Fruit fly (Drosophila melanogaster) whole organism, embryonic: ENCODE measurements around the gene mRpL30.
A peak's percentile ranks its signal among the peaks of the same experiment; 100 is the strongest.

Source experiments
- Atf-2 ChIP-seq: fragments of 200-800 bp; sonication (Bioruptor generic); optimal IDR thresholded peaks from 2 replicates; lab custom pipeline; 2016; ENCODE audit warnings: missing biosample characterization, missing genetic modification characterization
- Blimp-1 ChIP-seq: fragments of 200-800 bp; sonication (Bioruptor generic); optimal IDR thresholded peaks from 3 replicates; lab custom pipeline; 2018; ENCODE audit warnings: missing biosample characterization, missing genetic modification characterization, mild to moderate bottlenecking, moderate library complexity, missing genetic modification reagents
- CG10267 ChIP-seq: fragments of 200-800 bp; sonication (Bioruptor generic); optimal IDR thresholded peaks from 2 replicates; lab custom pipeline; 2018; ENCODE audit warnings: missing biosample characterization, mild to moderate bottlenecking, missing genetic modification characterization, moderate library complexity
- CG10959 ChIP-seq: fragments of 200-800 bp; sonication (Bioruptor generic); IDR thresholded peaks from 2 replicates; pipeline ENCODE4 v1.3.6; 2022; ENCODE audit warnings: missing biosample characterization, missing genetic modification characterization
- CG11723 ChIP-seq: fragments of 200-800 bp; sonication (Bioruptor generic); optimal IDR thresholded peaks from 2 replicates; lab custom pipeline; 2017; ENCODE audit warnings: missing biosample characterization, mild to moderate bottlenecking, missing genetic modification characterization
- CG12071 ChIP-seq: fragments of 200-800 bp; sonication (Bioruptor generic); optimal IDR thresholded peaks from 3 replicates; lab custom pipeline; 2018; ENCODE audit warnings: missing biosample characterization, mild to moderate bottlenecking, missing genetic modification characterization
- CG12391 ChIP-seq: fragments of 200-800 bp; sonication (Bioruptor generic); optimal IDR thresholded peaks from 3 replicates; lab custom pipeline; 2018; ENCODE audit warnings: missing biosample characterization, mild to moderate bottlenecking, missing genetic modification characterization, moderate library complexity
- CG13287 ChIP-seq: fragments of 200-800 bp; sonication (Bioruptor generic); IDR thresholded peaks from 2 replicates; pipeline ENCODE4 v1.3.6; 2022; ENCODE audit warnings: missing biosample characterization, missing genetic modification characterization; ENCODE audit not compliant: partially characterized antibody
- CG15514 ChIP-seq: fragments of 200-800 bp; sonication (Bioruptor generic); optimal IDR thresholded peaks from 3 replicates; lab custom pipeline; 2017; ENCODE audit warnings: missing biosample characterization, missing genetic modification characterization, mild to moderate bottlenecking, moderate library complexity, missing genetic modification reagents
- CG1603 ChIP-seq: fragments of 200-800 bp; sonication (Bioruptor generic); optimal IDR thresholded peaks from 2 replicates; lab custom pipeline; 2019; ENCODE audit warnings: missing biosample characterization, mild to moderate bottlenecking, missing genetic modification characterization, moderate library complexity
- CG17568 ChIP-seq: fragments of 200-800 bp; sonication (Bioruptor generic); optimal IDR thresholded peaks from 2 replicates; lab custom pipeline; 2018; ENCODE audit warnings: missing biosample characterization, mild to moderate bottlenecking, missing genetic modification characterization, moderate library complexity
- CG17829 ChIP-seq: fragments of 200-800 bp; optimal IDR thresholded peaks from 2 replicates; lab custom pipeline; 2019; ENCODE audit warnings: missing biosample characterization, mild to moderate bottlenecking, missing genetic modification characterization, moderate library complexity
- CG18262 ChIP-seq: fragments of 200-800 bp; optimal IDR thresholded peaks from 3 replicates; lab custom pipeline; 2019; ENCODE audit warnings: missing biosample characterization, mild to moderate bottlenecking, missing genetic modification characterization, moderate library complexity
- CG18599 ChIP-seq: fragments of 200-800 bp; sonication (Bioruptor generic); optimal IDR thresholded peaks from 3 replicates; lab custom pipeline; 2017; ENCODE audit warnings: missing biosample characterization, missing genetic modification characterization, mild to moderate bottlenecking, moderate library complexity, missing genetic modification reagents
- CG2199 ChIP-seq: fragments of 200-800 bp; sonication (Bioruptor generic); IDR thresholded peaks from 3 replicates; pipeline ENCODE4 v1.3.6; 2022; ENCODE audit warnings: missing biosample characterization, missing genetic modification characterization
- CG2678 ChIP-seq: fragments of 200-800 bp; sonication (Bioruptor generic); optimal IDR thresholded peaks from 3 replicates; lab custom pipeline; 2019; ENCODE audit warnings: missing biosample characterization, mild to moderate bottlenecking, missing genetic modification characterization, moderate library complexity
- CG30403 ChIP-seq: fragments of 200-800 bp; sonication (Bioruptor generic); optimal IDR thresholded peaks from 3 replicates; lab custom pipeline; 2016; ENCODE audit warnings: missing biosample characterization, missing genetic modification characterization
- CG4854 ChIP-seq: fragments of 200-800 bp; sonication (Bioruptor generic); optimal IDR thresholded peaks from 2 replicates; lab custom pipeline; 2016; ENCODE audit warnings: missing biosample characterization, missing genetic modification characterization, inconsistent platforms
- CG6689 ChIP-seq: fragments of 200-800 bp; sonication (Bioruptor generic); IDR thresholded peaks from 2 replicates; pipeline ENCODE4 v1.3.6; 2022; ENCODE audit warnings: missing biosample characterization, missing genetic modification characterization
- CoRest ChIP-seq: fragments of 200-800 bp; sonication (Bioruptor generic); optimal IDR thresholded peaks from 3 replicates; lab custom pipeline; 2018; ENCODE audit warnings: missing biosample characterization, mild to moderate bottlenecking, missing genetic modification characterization, moderate library complexity
- Gug ChIP-seq: fragments of 200-800 bp; sonication (Bioruptor generic); IDR thresholded peaks from 4 replicates; pipeline ENCODE4 v1.3.6; 2022; ENCODE audit warnings: missing biosample characterization, missing genetic modification characterization
- HLH54F ChIP-seq: fragments of 200-800 bp; sonication (Bioruptor generic); optimal IDR thresholded peaks from 3 replicates; lab custom pipeline; 2016; ENCODE audit warnings: missing biosample characterization, missing genetic modification characterization
- Hr3 ChIP-seq: fragments of 200-800 bp; sonication (Bioruptor generic); optimal IDR thresholded peaks from 3 replicates; lab custom pipeline; 2016; ENCODE audit warnings: missing biosample characterization, missing genetic modification characterization
- Lpt ChIP-seq: fragments of >200 bp; optimal IDR thresholded peaks from 2 replicates; lab custom pipeline; 2018; ENCODE audit warnings: missing biosample characterization, missing genetic modification characterization
- NK7.1 ChIP-seq: fragments of 200-800 bp; sonication (Bioruptor generic); optimal IDR thresholded peaks from 3 replicates; lab custom pipeline; 2016; ENCODE audit warnings: missing biosample characterization, missing genetic modification characterization
- Pdp1 ChIP-seq, 2 experiments: fragments of 200-800 bp; sonication (Bioruptor generic); optimal IDR thresholded peaks; 3 replicates each; lab custom pipeline; 2016; ENCODE audit warnings: missing biosample characterization in 2 of 2, missing genetic modification characterization in 2 of 2, mild to moderate bottlenecking in 1 of 2, moderate library complexity in 1 of 2
- Rfx ChIP-seq: fragments of 200-800 bp; sonication (Bioruptor generic); IDR thresholded peaks from 2 replicates; pipeline ENCODE4 v1.3.6; 2022; ENCODE audit warnings: missing biosample characterization, missing genetic modification characterization
- Sin3A ChIP-seq: fragments of >200 bp; optimal IDR thresholded peaks from 2 replicates; lab custom pipeline; 2018
- Sox102F ChIP-seq: fragments of 200-800 bp; sonication (Bioruptor generic); optimal IDR thresholded peaks from 2 replicates; lab custom pipeline; 2018; ENCODE audit warnings: missing biosample characterization, mild to moderate bottlenecking, missing genetic modification characterization, moderate library complexity
- al ChIP-seq: fragments of 200-800 bp; sonication (Bioruptor generic); IDR thresholded peaks from 2 replicates; pipeline ENCODE4 v1.3.6; 2022; ENCODE audit warnings: missing biosample characterization, missing genetic modification characterization
- ase ChIP-seq: fragments of 200-800 bp; sonication (Bioruptor generic); IDR thresholded peaks from 3 replicates; pipeline ENCODE4 v1.3.6; 2022; ENCODE audit warnings: missing biosample characterization, missing genetic modification characterization
- bcd ChIP-seq: fragments of 200-800 bp; sonication (Bioruptor generic); optimal IDR thresholded peaks from 2 replicates; lab custom pipeline; 2017; ENCODE audit warnings: missing biosample characterization, mild to moderate bottlenecking, missing genetic modification characterization
- bigmax ChIP-seq: fragments of 200-800 bp; sonication (Bioruptor generic); optimal IDR thresholded peaks from 2 replicates; lab custom pipeline; 2018; ENCODE audit warnings: missing biosample characterization, mild to moderate bottlenecking, missing genetic modification characterization
- cad ChIP-seq: fragments of >200 bp; optimal IDR thresholded peaks from 2 replicates; lab custom pipeline; 2017; ENCODE audit warnings: missing biosample characterization, missing genetic modification characterization
- esg ChIP-seq: fragments of 200-800 bp; sonication (Bioruptor generic); conservative IDR thresholded peaks from 2 replicates; pipeline ENCODE4 v1.3.6; 2022; ENCODE audit warnings: missing biosample characterization, missing genetic modification characterization
- ewg ChIP-seq: fragments of 200-800 bp; sonication (Bioruptor generic); optimal IDR thresholded peaks from 3 replicates; lab custom pipeline; 2017; ENCODE audit warnings: mild to moderate bottlenecking, missing biosample characterization, missing genetic modification reagents, missing genetic modification characterization
- fd96Cb ChIP-seq: fragments of 200-800 bp; sonication (Bioruptor generic); optimal IDR thresholded peaks from 2 replicates; lab custom pipeline; 2018; ENCODE audit warnings: missing biosample characterization, mild to moderate bottlenecking, missing genetic modification characterization, moderate library complexity
- gem ChIP-seq: fragments of 200-800 bp; sonication (Bioruptor generic); optimal IDR thresholded peaks from 2 replicates; lab custom pipeline; 2019; ENCODE audit warnings: missing biosample characterization, mild to moderate bottlenecking, missing genetic modification characterization, moderate library complexity
- hkb ChIP-seq, 2 experiments: fragments of 200-800 bp in 1 of 2; fragments of >200 bp in 1 of 2; sonication (Bioruptor generic) in 1 of 2; IDR thresholded peaks in 1 of 2; optimal IDR thresholded peaks in 1 of 2; 2 replicates each; pipeline versions ENCODE4 v1.3.6 to Lab custom; 2017 to 2022; ENCODE audit warnings: missing biosample characterization in 1 of 2, missing genetic modification characterization in 1 of 2
- kay ChIP-seq: fragments of 200-800 bp; sonication (Bioruptor generic); optimal IDR thresholded peaks from 2 replicates; lab custom pipeline; 2016; ENCODE audit warnings: missing biosample characterization, missing genetic modification characterization
- maf-S ChIP-seq: fragments of 200-800 bp; sonication (Bioruptor generic); optimal IDR thresholded peaks from 2 replicates; lab custom pipeline; 2016; ENCODE audit warnings: missing biosample characterization, missing genetic modification characterization
- nmo ChIP-seq: fragments of 200-800 bp; sonication (Bioruptor generic); optimal IDR thresholded peaks from 2 replicates; lab custom pipeline; 2018; ENCODE audit warnings: missing biosample characterization, mild to moderate bottlenecking, missing genetic modification characterization, moderate library complexity
- pho ChIP-seq: fragments of 200-800 bp; sonication (Bioruptor generic); optimal IDR thresholded peaks from 2 replicates; lab custom pipeline; 2016; ENCODE audit warnings: missing biosample characterization, missing genetic modification characterization
- shn ChIP-seq: fragments of 200-800 bp; sonication (Bioruptor generic); optimal IDR thresholded peaks from 3 replicates; lab custom pipeline; 2016; ENCODE audit warnings: missing biosample characterization, missing genetic modification characterization
- sisA ChIP-seq: fragments of 200-800 bp; sonication (Bioruptor generic); IDR thresholded peaks from 2 replicates; pipeline ENCODE4 v1.3.6; 2022; ENCODE audit warnings: missing biosample characterization, missing genetic modification characterization
- sob ChIP-seq: fragments of 200-800 bp; sonication (Bioruptor generic); IDR thresholded peaks from 2 replicates; pipeline ENCODE4 v1.3.6; 2022; ENCODE audit warnings: missing biosample characterization, missing genetic modification characterization
- tap ChIP-seq: fragments of 200-800 bp; optimal IDR thresholded peaks from 3 replicates; lab custom pipeline; 2019; ENCODE audit warnings: missing biosample characterization, mild to moderate bottlenecking, missing genetic modification characterization, moderate library complexity
- trem ChIP-seq: fragments of 200-800 bp; optimal IDR thresholded peaks from 3 replicates; lab custom pipeline; 2019; ENCODE audit warnings: missing biosample characterization, mild to moderate bottlenecking, missing genetic modification characterization, moderate library complexity
- unpg ChIP-seq: fragments of 200-800 bp; sonication (Bioruptor generic); optimal IDR thresholded peaks from 3 replicates; lab custom pipeline; 2018; ENCODE audit warnings: missing biosample characterization, mild to moderate bottlenecking, missing genetic modification characterization, moderate library complexity
- z ChIP-seq: fragments of 200-800 bp; sonication (Bioruptor generic); IDR thresholded peaks from 3 replicates; pipeline ENCODE4 v1.3.6; 2022; ENCODE audit warnings: missing biosample characterization, missing genetic modification characterization
- zfh2 ChIP-seq: fragments of 200-800 bp; sonication (Bioruptor generic); optimal IDR thresholded peaks from 2 replicates; lab custom pipeline; 2016; ENCODE audit warnings: missing biosample characterization, missing genetic modification characterization

The mRpL30 gene

DNA sequence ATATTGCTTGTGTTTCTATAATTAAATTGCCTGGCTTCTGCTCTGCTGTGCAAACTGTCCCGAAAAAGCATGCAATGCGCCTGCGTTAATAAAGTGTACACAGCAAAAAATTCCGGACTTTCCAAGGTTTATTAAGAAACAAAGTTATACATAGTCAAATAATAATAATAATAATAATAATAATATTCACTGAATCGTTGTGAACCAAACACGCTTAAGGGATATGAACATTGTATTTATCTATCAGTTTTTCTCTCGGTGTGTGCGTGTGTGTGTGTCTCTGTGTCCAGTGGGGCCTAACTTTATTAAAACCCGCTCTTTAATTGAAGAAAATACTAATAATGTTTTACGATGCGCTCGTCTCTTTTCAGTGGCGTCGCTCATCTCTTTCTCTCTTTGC, 43.6 kb downstream of the mRpL30 start (continued):
- TF ChIP-seq zfh2 (GFP tag; lab: Kevin White, UChicago): no peak
- TF ChIP-seq NK7.1 (GFP tag; lab: Kevin White, UChicago): no peak
- peak; percentile 21 for TF ChIP-seq nmo (GFP tag; lab: Kevin White, UChicago)
- TF ChIP-seq tap (tag; lab: Kevin White, UChicago): peak; percentile 26
- no peak for TF ChIP-seq CG4854 (GFP tag; lab: Kevin White, UChicago)
- peak; percentile 56 for TF ChIP-seq CG2678 (tag; lab: Kevin White, UChicago)
- TF ChIP-seq al (GFP tag; lab: Robert Waterston, UW): no peak
- TF ChIP-seq CG12071 (GFP tag; lab: Kevin White, UChicago): no peak
- peak; percentile 22 for TF ChIP-seq CG30403 (GFP tag; lab: Kevin White, UChicago)
- no peak for TF ChIP-seq CG10959 (GFP tag; lab: Robert Waterston, UW)
- peak; percentile 33 for TF ChIP-seq CG1603 (tag; lab: Kevin White, UChicago)
- peak; percentile 15 for TF ChIP-seq fd96Cb (tag; lab: Kevin White, UChicago)
- TF ChIP-seq CG18599 (GFP tag; lab: Kevin White, UChicago): peak; percentile 77
- TF ChIP-seq CoRest (tag; lab: Kevin White, UChicago): peak; percentile 7
- TF ChIP-seq CG15514 (GFP tag; lab: Kevin White, UChicago): peak; percentile 36
- TF ChIP-seq Rfx (GFP tag; lab: Robert Waterston, UW): peak; percentile 54
- peak; percentile 1 for TF ChIP-seq trem
- no peak for TF ChIP-seq hkb (optimal IDR thresholded peaks at IDR 0.05; lab: Kevin White, UChicago)
- no peak for TF ChIP-seq hkb (GFP tag; IDR thresholded peaks at IDR 0.05; lab: Robert Waterston, UW)
- peak; percentile 44; the same call in 1 of the 2 replicates for TF ChIP-seq sisA (GFP tag; lab: Robert Waterston, UW)
- TF ChIP-seq ase (GFP tag; lab: Robert Waterston, UW): no peak
- TF ChIP-seq Pdp1 (GFP tag; optimal IDR thresholded peaks at IDR 0.05; lab: Kevin White, UChicago): no peak
- TF ChIP-seq Lpt (GFP tag; lab: Kevin White, UChicago): no peak
- no peak for TF ChIP-seq HLH54F (GFP tag; lab: Kevin White, UChicago)
- TF ChIP-seq CG18262 (tag; lab: Kevin White, UChicago): peak; percentile 33
- no peak for TF ChIP-seq shn (GFP tag; lab: Kevin White, UChicago)
- TF ChIP-seq kay (GFP tag; lab: Kevin White, UChicago): no peak
- TF ChIP-seq gem (tag; lab: Kevin White, UChicago): peak; percentile 66
- TF ChIP-seq Gug (GFP tag; lab: Robert Waterston, UW): 0 out of 4 replicates have a peak, but pooled peaks have one; percentile 17
- peak; percentile 34; the same call in 1 of the 2 replicates for TF ChIP-seq sob (GFP tag; lab: Robert Waterston, UW)
- TF ChIP-seq z (GFP tag; lab: Robert Waterston, UW): no peak
- no peak for TF ChIP-seq Sin3A
- no peak for TF ChIP-seq cad (GFP tag; lab: Kevin White, UChicago)
- TF ChIP-seq unpg (GFP tag; lab: Kevin White, UChicago): peak; percentile 39
- no peak for TF ChIP-seq Atf-2 (GFP tag; lab: Kevin White, UChicago)
- TF ChIP-seq bigmax: no peak
- TF ChIP-seq CG2199 (GFP tag; lab: Robert Waterston, UW): no peak
- no peak for TF ChIP-seq pho (GFP tag; lab: Kevin White, UChicago)
- no peak for TF ChIP-seq CG11723 (GFP tag; lab: Kevin White, UChicago)
- TF ChIP-seq CG13287 (GFP tag; lab: Robert Waterston, UW): no peak
- peak; percentile 52 for TF ChIP-seq CG12391 (tag; lab: Kevin White, UChicago)
- TF ChIP-seq ewg (GFP tag; lab: Kevin White, UChicago): peak; percentile 57
- peak; percentile 13 for TF ChIP-seq bcd (GFP tag; lab: Kevin White, UChicago)
- TF ChIP-seq CG10267 (tag; lab: Kevin White, UChicago): peak; percentile 23
- TF ChIP-seq Sox102F (GFP tag; lab: Kevin White, UChicago): peak; percentile 53
- no peak for TF ChIP-seq CG17568 (GFP tag; lab: Kevin White, UChicago)
- TF ChIP-seq CG6689 (GFP tag; lab: Robert Waterston, UW): peak; percentile 20; the same call in 1 of the 2 replicates
- peak; percentile 28 for TF ChIP-seq Blimp-1 (GFP tag; lab: Kevin White, UChicago)
- TF ChIP-seq CG17829 (tag; lab: Kevin White, UChicago): peak; percentile 11
- TF ChIP-seq maf-S (GFP tag; lab: Kevin White, UChicago): no peak
- peak; percentile 6 for TF ChIP-seq Hr3 (GFP tag; lab: Kevin White, UChicago)
- TF ChIP-seq esg: peak; percentile 24; the same call in 1 of the 2 replicates
